Fruit fly (Drosophila melanogaster) whole organism, wandering third instar larva: ENCODE data around the gene Sidpn.
A peak's percentile ranks its signal among the peaks of the same experiment; 100 is the strongest.

Experiments
- CG32264 ChIP-seq: fragments of 200-800 bp; sonication (Bioruptor generic); optimal IDR thresholded peaks from 2 replicates; lab custom pipeline; 2016; ENCODE audit warnings: missing biosample characterization, missing genetic modification characterization
- CG9705 ChIP-seq: fragments of 200-800 bp; sonication (Bioruptor generic); optimal IDR thresholded peaks from 2 replicates; lab custom pipeline; 2018; ENCODE audit warnings: missing biosample characterization, mild to moderate bottlenecking, missing genetic modification characterization
- CrebA ChIP-seq: fragments of 200-800 bp; sonication (Bioruptor generic); optimal IDR thresholded peaks from 2 replicates; lab custom pipeline; 2016; ENCODE audit warnings: missing biosample characterization, mild to moderate bottlenecking, missing genetic modification characterization, borderline replicate concordance
- Dfd ChIP-seq: fragments of >200 bp; optimal IDR thresholded peaks from 2 replicates; lab custom pipeline; 2017; ENCODE audit warnings: missing biosample characterization, missing genetic modification characterization
- Dif ChIP-seq: fragments of 200-275, 200-300 bp; sonication (Bioruptor generic); optimal IDR thresholded peaks from 2 replicates; lab custom pipeline; 2018; ENCODE audit warnings: missing biosample characterization, missing genetic modification characterization; ENCODE audit not compliant: partially characterized antibody
- HLH106 ChIP-seq: fragments of 200-800 bp; optimal IDR thresholded peaks from 3 replicates; lab custom pipeline; 2019; ENCODE audit warnings: missing biosample characterization, mild to moderate bottlenecking, missing genetic modification characterization, moderate library complexity
- Hnf4 ChIP-seq: fragments of 200-800 bp; sonication (Bioruptor generic); optimal IDR thresholded peaks from 2 replicates; lab custom pipeline; 2016; ENCODE audit warnings: missing biosample characterization, mild to moderate bottlenecking, missing genetic modification characterization
- Hr78 ChIP-seq: fragments of >200 bp; optimal IDR thresholded peaks from 2 replicates; lab custom pipeline; 2017; ENCODE audit warnings: missing biosample characterization, missing genetic modification characterization
- Hr83 ChIP-seq: fragments of 200-300 bp; sonication (Bioruptor generic); optimal IDR thresholded peaks from 2 replicates; lab custom pipeline; 2016; ENCODE audit warnings: missing biosample characterization, mild to moderate bottlenecking, missing genetic modification characterization, moderate library complexity; ENCODE audit not compliant: poor library complexity, severe bottlenecking
- Jra ChIP-seq: sonication (Bioruptor generic); optimal IDR thresholded peaks from 2 replicates; lab custom pipeline; 2016; ENCODE audit warnings: missing biosample characterization, missing genetic modification characterization
- Mio ChIP-seq: sonication (Bioruptor generic); optimal IDR thresholded peaks from 2 replicates; lab custom pipeline; 2016; ENCODE audit warnings: missing biosample characterization, missing genetic modification characterization
- Myc ChIP-seq: fragments of >200 bp; optimal IDR thresholded peaks from 2 replicates; lab custom pipeline; 2017
- N ChIP-seq: fragments of >200 bp; optimal IDR thresholded peaks from 2 replicates; lab custom pipeline; 2018; ENCODE audit warnings: missing biosample characterization, missing external identifiers, missing genetic modification characterization
- OdsH ChIP-seq: fragments of 200-800 bp; sonication (Bioruptor generic); optimal IDR thresholded peaks from 2 replicates; lab custom pipeline; 2016; ENCODE audit warnings: missing biosample characterization, mild to moderate bottlenecking, missing genetic modification characterization
- Rel ChIP-seq, 2 experiments: fragments of 200-800 bp; sonication (Bioruptor generic) in 1 of 2; optimal IDR thresholded peaks; 2 replicates in 1 of 2; 3 replicates in 1 of 2; lab custom pipeline; 2016 to 2019; ENCODE audit warnings: mild to moderate bottlenecking in 2 of 2, missing biosample characterization in 2 of 2, missing genetic modification characterization in 2 of 2, moderate library complexity in 1 of 2
- Sp1 ChIP-seq: fragments of 200-800 bp; sonication (Bioruptor generic); optimal IDR thresholded peaks from 3 replicates; lab custom pipeline; 2019; ENCODE audit warnings: missing biosample characterization, mild to moderate bottlenecking, missing genetic modification characterization, moderate library complexity
- Vsx2 ChIP-seq: fragments of 200-300, 225-300 bp; sonication (Bioruptor generic); optimal IDR thresholded peaks from 2 replicates; lab custom pipeline; 2018; ENCODE audit warnings: missing biosample characterization, missing genetic modification characterization; ENCODE audit not compliant: partially characterized antibody
- br ChIP-seq: fragments of 200-800 bp; sonication (Bioruptor generic); optimal IDR thresholded peaks from 2 replicates; lab custom pipeline; 2016; ENCODE audit warnings: missing biosample characterization, missing genetic modification characterization
- brk ChIP-seq: fragments of 200-800 bp; sonication (Bioruptor generic); optimal IDR thresholded peaks from 2 replicates; lab custom pipeline; 2016; ENCODE audit warnings: missing biosample characterization, mild to moderate bottlenecking, missing genetic modification characterization
- dl ChIP-seq, 2 experiments: fragments of 175-275, 200-275 bp in 1 of 2; fragments of 200-275 bp in 1 of 2; sonication (Bioruptor generic); optimal IDR thresholded peaks; lab custom pipeline; 2018; ENCODE audit warnings: mild to moderate bottlenecking in 2 of 2, missing biosample characterization in 2 of 2, missing genetic modification characterization in 2 of 2, moderate library complexity in 2 of 2; ENCODE audit not compliant: partially characterized antibody in 2 of 2, insufficient read depth in 1 of 2
- dmrt93B ChIP-seq: fragments of 200-800 bp; sonication (Bioruptor generic); optimal IDR thresholded peaks from 2 replicates; lab custom pipeline; 2018; ENCODE audit warnings: missing biosample characterization, mild to moderate bottlenecking, missing genetic modification characterization
- dsf ChIP-seq: sonication (Bioruptor generic); optimal IDR thresholded peaks from 2 replicates; lab custom pipeline; 2016; ENCODE audit warnings: missing biosample characterization, missing genetic modification characterization, borderline replicate concordance
- ey ChIP-seq: fragments of 200-800 bp; sonication (Bioruptor generic); optimal IDR thresholded peaks from 2 replicates; lab custom pipeline; 2016; ENCODE audit warnings: missing biosample characterization, missing genetic modification characterization
- foxo ChIP-seq, 2 experiments: fragments of 200-800 bp; sonication (Bioruptor generic); optimal IDR thresholded peaks; 2 replicates in 1 of 2; 3 replicates in 1 of 2; lab custom pipeline; 2016 to 2017; ENCODE audit warnings: missing biosample characterization in 2 of 2, missing genetic modification characterization in 2 of 2
- fru ChIP-seq: fragments of 200-800 bp; sonication (Bioruptor generic); optimal IDR thresholded peaks from 3 replicates; lab custom pipeline; 2016; ENCODE audit warnings: missing biosample characterization, mild to moderate bottlenecking, missing genetic modification characterization
- h ChIP-seq: fragments of 200-800 bp; sonication (Bioruptor generic); optimal IDR thresholded peaks from 3 replicates; lab custom pipeline; 2016; ENCODE audit warnings: missing biosample characterization, mild to moderate bottlenecking, missing genetic modification characterization
- jim ChIP-seq: fragments of 175-275, 200-325 bp; sonication (Bioruptor generic); optimal IDR thresholded peaks from 2 replicates; lab custom pipeline; 2016; ENCODE audit warnings: missing biosample characterization, mild to moderate bottlenecking, missing genetic modification characterization
- lola ChIP-seq: fragments of >200 bp; optimal IDR thresholded peaks from 2 replicates; lab custom pipeline; 2017; ENCODE audit warnings: missing biosample characterization, missing genetic modification characterization
- pan ChIP-seq: fragments of >200 bp; optimal IDR thresholded peaks from 2 replicates; lab custom pipeline; 2017
- psq ChIP-seq: fragments of 200-800 bp; sonication (Bioruptor generic); optimal IDR thresholded peaks from 3 replicates; lab custom pipeline; 2017; ENCODE audit warnings: missing biosample characterization, mild to moderate bottlenecking, missing genetic modification characterization, moderate library complexity
- rgr ChIP-seq: fragments of 200-800 bp; sonication (Bioruptor generic); optimal IDR thresholded peaks from 3 replicates; lab custom pipeline; 2016; ENCODE audit warnings: missing biosample characterization, mild to moderate bottlenecking, missing genetic modification characterization
- sage ChIP-seq: fragments of 200-800 bp; sonication (Bioruptor generic); optimal IDR thresholded peaks from 2 replicates; lab custom pipeline; 2016; ENCODE audit warnings: missing biosample characterization, mild to moderate bottlenecking, missing genetic modification characterization
- sv ChIP-seq: fragments of 200-800 bp; sonication (Bioruptor generic); optimal IDR thresholded peaks from 3 replicates; lab custom pipeline; 2016; ENCODE audit warnings: missing biosample characterization, missing genetic modification characterization
- tai ChIP-seq: sonication (Bioruptor generic); optimal IDR thresholded peaks from 2 replicates; lab custom pipeline; 2016; ENCODE audit warnings: missing biosample characterization, missing genetic modification characterization
- usp ChIP-seq: fragments of >200 bp; optimal IDR thresholded peaks from 2 replicates; lab custom pipeline; 2017; ENCODE audit warnings: missing biosample characterization, missing genetic modification characterization
- woc ChIP-seq: sonication (Bioruptor generic); optimal IDR thresholded peaks from 2 replicates; lab custom pipeline; 2016; ENCODE audit warnings: missing biosample characterization, mild to moderate bottlenecking, missing genetic modification characterization

Gene Sidpn

dm6 chr2L:19017060-19017459 is 10.4 kb upstream of the Sidpn start:
- TF ChIP-seq Dfd (no peak), psq (GFP tag; lab: Kevin White, UChicago) (no peak), Rel (GFP tag; optimal IDR thresholded peaks at IDR 0.05; lab: Kevin White, UChicago) (no peak), Rel (tag; optimal IDR thresholded peaks at IDR 0.05; lab: Kevin White, UChicago) (no peak), Myc (lab: Kevin White, UChicago) (no peak), foxo (GFP tag; optimal IDR thresholded peaks at IDR 0.05; lab: Kevin White, UChicago) (no peak), sv (GFP tag; lab: Kevin White, UChicago) (no peak), dsf (GFP tag; lab: Kevin White, UChicago) (no peak), Hr78 (no peak), Jra (GFP tag; lab: Kevin White, UChicago) (no peak), lola (GFP tag; lab: Kevin White, UChicago) (no peak), HLH106 (no peak), CrebA (GFP tag; lab: Kevin White, UChicago) (no peak), Hr83 (GFP tag; lab: Kevin White, UChicago) (no peak), woc (GFP tag; lab: Kevin White, UChicago) (no peak), N (GFP tag; lab: Kevin White, UChicago) (no peak), Vsx2 (no peak), pan (lab: Kevin White, UChicago) (no peak), jim (GFP tag; lab: Kevin White, UChicago) (no peak)

dm6 chr2L:19018266-19018665 is 9.2 kb upstream of the Sidpn start:
- TF ChIP-seq usp (GFP tag; lab: Kevin White, UChicago) = no peak
- TF ChIP-seq HLH106 = no peak
- TF ChIP-seq N (GFP tag; lab: Kevin White, UChicago) = no peak
- TF ChIP-seq Jra (GFP tag; lab: Kevin White, UChicago) = no peak
- TF ChIP-seq CG32264 = no peak
- TF ChIP-seq sv (GFP tag; lab: Kevin White, UChicago) = no peak

- TF ChIP-seq Dif (GFP tag; lab: Kevin White, UChicago) (no peak), fru (no peak), dl (GFP tag; optimal IDR thresholded peaks at IDR 0.05; lab: Kevin White, UChicago; ENCODE audit: insufficient read depth in 1 of 2, partially characterized antibody in 2 of 2) (no peak), sv (GFP tag; lab: Kevin White, UChicago) (no peak), foxo (GFP tag; optimal IDR thresholded peaks at IDR 0.05; lab: Kevin White, UChicago) (peak in 1 of 2 experiments; percentile 6), sage (no peak), Mio (GFP tag; lab: Kevin White, UChicago) (no peak), N (GFP tag; lab: Kevin White, UChicago) (no peak)
Observed at dm6 chr2L:19019160-19019592, 8.3 kb upstream of the Sidpn start.

dm6 chr2L:19019640-19020039 is 7.9 kb upstream of the Sidpn start:
- no peak for TF ChIP-seq tai (GFP tag; lab: Kevin White, UChicago)
- TF ChIP-seq jim (GFP tag; lab: Kevin White, UChicago) = no peak
- no peak for TF ChIP-seq Hr78
- TF ChIP-seq Myc (lab: Kevin White, UChicago) = no peak

- TF ChIP-seq OdsH (GFP tag; lab: Kevin White, UChicago) (peak; percentile 81), Sp1 (GFP tag; lab: Kevin White, UChicago) (peak; percentile 91), foxo (GFP tag; optimal IDR thresholded peaks at IDR 0.05; lab: Kevin White, UChicago) (peak in 1 of 2 experiments; percentile 87), sage (peak; percentile 49), dl (GFP tag; optimal IDR thresholded peaks at IDR 0.05; lab: Kevin White, UChicago; ENCODE audit: insufficient read depth in 1 of 2, partially characterized antibody in 2 of 2) (no peak), usp (GFP tag; lab: Kevin White, UChicago) (no peak), CG32264 (peak; percentile 14), br (GFP tag; lab: Kevin White, UChicago) (peak; percentile 73), Myc (lab: Kevin White, UChicago) (no peak), Hr83 (GFP tag; lab: Kevin White, UChicago) (no peak), Hnf4 (GFP tag; lab: Kevin White, UChicago) (peak; percentile 16), h (GFP tag; lab: Kevin White, UChicago) (peak; percentile 87), jim (GFP tag; lab: Kevin White, UChicago) (no peak), CG9705 (GFP tag; lab: Kevin White, UChicago) (peak; percentile 66), fru (peak; percentile 82), Rel (GFP tag; optimal IDR thresholded peaks at IDR 0.05; lab: Kevin White, UChicago) (peak; percentile 43), Rel (tag; optimal IDR thresholded peaks at IDR 0.05; lab: Kevin White, UChicago) (peak; percentile 49), psq (GFP tag; lab: Kevin White, UChicago) (peak; percentile 64), sv (GFP tag; lab: Kevin White, UChicago) (peak; percentile 50), CrebA (GFP tag; lab: Kevin White, UChicago) (peak; percentile 47), rgr (GFP tag; lab: Kevin White, UChicago) (peak; percentile 76), HLH106 (peak; percentile 85), Mio (GFP tag; lab: Kevin White, UChicago) (no peak), dmrt93B (GFP tag; lab: Kevin White, UChicago) (peak; percentile 75), ey (GFP tag; lab: Kevin White, UChicago) (peak; percentile 62), brk (GFP tag; lab: Kevin White, UChicago) (peak; percentile 16), woc (GFP tag; lab: Kevin White, UChicago) (peak; percentile 64)
Observed at dm6 chr2L:19021278-19022220, 6.0 kb upstream of the Sidpn start.
